Worm (Caenorhabditis elegans) whole organism, early embryonic: ENCODE measurements around the gene srx-102.

Source experiments
- B0310.2 ChIP-seq: sonication (generic microtip); optimal IDR thresholded peaks from 2 replicates; lab custom pipeline; 2016; ENCODE audit warnings: mild to moderate bottlenecking, missing genetic modification characterization, missing compliant biosample characterization
- F13C5.2 ChIP-seq: sonication (generic microtip); optimal IDR thresholded peaks from 2 replicates; lab custom pipeline; 2017; ENCODE audit warnings: mild to moderate bottlenecking, missing genetic modification characterization, inconsistent platforms, missing compliant biosample characterization
- aly-1 ChIP-seq: sonication (generic microtip); optimal IDR thresholded peaks from 2 replicates; lab custom pipeline; 2016; ENCODE audit warnings: missing genetic modification characterization, missing compliant biosample characterization
- ama-1 ChIP-seq: fragments of 150-350 bp; optimal IDR thresholded peaks from 2 replicates; lab custom pipeline; 2014
- ceh-13 ChIP-seq: fragments of 200-800 bp; sonication (Bioruptor generic); optimal IDR thresholded peaks from 2 replicates; lab custom pipeline; 2018; ENCODE audit warnings: mild to moderate bottlenecking, missing genetic modification characterization, missing compliant biosample characterization
- ceh-36 ChIP-seq: sonication (generic microtip); optimal IDR thresholded peaks from 2 replicates; lab custom pipeline; 2016; ENCODE audit warnings: missing genetic modification characterization, inconsistent platforms, missing compliant biosample characterization
- ets-7 ChIP-seq: sonication (generic microtip); optimal IDR thresholded peaks from 2 replicates; lab custom pipeline; 2016; ENCODE audit warnings: missing genotype, missing genetic modification characterization, missing compliant biosample characterization
- flt-1 ChIP-seq: fragments of 200-800 bp; sonication (Bioruptor generic); IDR thresholded peaks from 2 replicates; pipeline ENCODE4 v1.3.6; 2022; ENCODE audit warnings: missing genetic modification characterization, missing compliant biosample characterization
- hmbx-1 ChIP-seq: sonication (generic microtip); optimal IDR thresholded peaks from 2 replicates; lab custom pipeline; 2016; ENCODE audit warnings: mild to moderate bottlenecking, missing genetic modification characterization, missing compliant biosample characterization
- hmg-4 ChIP-seq: fragments of 200-800 bp; sonication (Bioruptor generic); optimal IDR thresholded peaks from 2 replicates; lab custom pipeline; 2018; ENCODE audit warnings: mild to moderate bottlenecking, missing genetic modification characterization, missing compliant biosample characterization
- hnd-1 ChIP-seq: sonication (generic microtip); optimal IDR thresholded peaks from 2 replicates; lab custom pipeline; 2016; ENCODE audit warnings: missing genetic modification characterization, missing compliant biosample characterization
- pes-1 ChIP-seq: fragments of 200-800 bp; sonication (Bioruptor generic); IDR thresholded peaks from 2 replicates; pipeline ENCODE4 v1.3.6; 2022; ENCODE audit warnings: missing genetic modification reagents, missing genetic modification characterization, missing compliant biosample characterization
- scrt-1 ChIP-seq: fragments of 200-800 bp; sonication (Bioruptor generic); IDR thresholded peaks from 2 replicates; pipeline ENCODE4 v1.3.6; 2022; ENCODE audit warnings: missing genetic modification characterization, missing compliant biosample characterization
- sea-1 ChIP-seq: fragments of 200-800 bp; sonication (Bioruptor generic); conservative IDR thresholded peaks from 2 replicates; pipeline ENCODE4 v1.3.6; 2022; ENCODE audit warnings: missing genetic modification characterization, missing compliant biosample characterization
- tbx-11 ChIP-seq: fragments of 200-800 bp; sonication (Bioruptor generic); IDR thresholded peaks from 2 replicates; pipeline ENCODE4 v1.3.6; 2022; ENCODE audit warnings: missing genetic modification characterization, missing compliant biosample characterization
- tbx-37 ChIP-seq: fragments of 200-800 bp; sonication (Bioruptor generic); conservative IDR thresholded peaks from 2 replicates; pipeline ENCODE4 v1.3.6; 2022; ENCODE audit warnings: missing genetic modification reagents, missing genetic modification characterization, missing compliant biosample characterization
- tra-4 ChIP-seq: sonication (generic microtip); optimal IDR thresholded peaks from 2 replicates; lab custom pipeline; 2017; ENCODE audit warnings: missing genetic modification characterization, missing compliant biosample characterization

The srx-102 gene

ce11 chrII:3690646-3691045, 3.9 kb downstream of the srx-102 start, which contains the start of gene srx-101:
Gene srx-101 (minus strand): TSS chrII:3690746.
- TF ChIP-seq ama-1 (lab: Kevin White, UChicago) (no peak), scrt-1 (no peak), sea-1 (no peak), aly-1 (tag; lab: Kevin White, UChicago) (no peak)

ce11 chrII:3688333-3688732, 6.2 kb downstream of the srx-102 start, which contains the start of gene ifas-1:
Gene ifas-1 (minus strand): TSS chrII:3688719.
- TF ChIP-seq ets-7 (tag; lab: Kevin White, UChicago) (no peak), flt-1 (GFP tag; lab: Robert Waterston, UW) (no peak), sea-1 (no peak), hnd-1 (no peak), pes-1 (GFP tag; lab: Robert Waterston, UW) (no peak)

- no peak for TF ChIP-seq hmg-4 (GFP tag; lab: Kevin White, UChicago)
- no peak for TF ChIP-seq sea-1
- no peak for TF ChIP-seq pes-1 (GFP tag; lab: Robert Waterston, UW)
- TF ChIP-seq hmbx-1 (tag; lab: Kevin White, UChicago): no peak
- no peak for TF ChIP-seq ets-7 (tag; lab: Kevin White, UChicago)
- no peak for TF ChIP-seq scrt-1
- no peak for TF ChIP-seq hnd-1
These were observed 10.0 kb downstream of the srx-102 start for ce11 chrII:3684487-3685067.

- TF ChIP-seq pes-1 (GFP tag; lab: Robert Waterston, UW) (no peak), hmbx-1 (tag; lab: Kevin White, UChicago) (no peak), F13C5.2 (tag; lab: Kevin White, UChicago) (no peak), hmg-4 (GFP tag; lab: Kevin White, UChicago) (no peak), tbx-11 (no peak), ets-7 (tag; lab: Kevin White, UChicago) (no peak), tra-4 (tag; lab: Kevin White, UChicago) (no peak), sea-1 (no peak), B0310.2 (tag; lab: Kevin White, UChicago) (no peak), scrt-1 (no peak), hnd-1 (no peak), ceh-36 (no peak), tbx-37 (no peak), aly-1 (tag; lab: Kevin White, UChicago) (no peak), flt-1 (GFP tag; lab: Robert Waterston, UW) (no peak)
These were observed 11.8 kb downstream of the srx-102 start, which contains the start of gene F19B10.1 for ce11 chrII:3682770-3683234. Gene F19B10.1 (plus strand): TSS chrII:3683184.

- TF ChIP-seq flt-1 (GFP tag; lab: Robert Waterston, UW) (no peak), hmbx-1 (tag; lab: Kevin White, UChicago) (no peak), ets-7 (tag; lab: Kevin White, UChicago) (no peak), tbx-37 (no peak), ama-1 (lab: Kevin White, UChicago) (no peak), B0310.2 (tag; lab: Kevin White, UChicago) (no peak), aly-1 (tag; lab: Kevin White, UChicago) (no peak), tra-4 (tag; lab: Kevin White, UChicago) (no peak), hnd-1 (no peak), hmg-4 (GFP tag; lab: Kevin White, UChicago) (no peak), ceh-13 (GFP tag; lab: Kevin White, UChicago) (no peak), ceh-36 (no peak), F13C5.2 (tag; lab: Kevin White, UChicago) (no peak)
These were observed 13.0 kb downstream of the srx-102 start, which contains the start of gene F19B10.10 for ce11 chrII:3681365-3682083. Gene F19B10.10 (minus strand): TSS chrII:3681415.

ce11 chrII:3680366-3680765, 14.2 kb downstream of the srx-102 start:
- no peak for TF ChIP-seq ama-1 (lab: Kevin White, UChicago)
- no peak for TF ChIP-seq ets-7 (tag; lab: Kevin White, UChicago)
- TF ChIP-seq ceh-36: no peak
- TF ChIP-seq tbx-37: no peak
- no peak for TF ChIP-seq flt-1 (GFP tag; lab: Robert Waterston, UW)
- TF ChIP-seq hmbx-1 (tag; lab: Kevin White, UChicago): no peak
- no peak for TF ChIP-seq aly-1 (tag; lab: Kevin White, UChicago)
- no peak for TF ChIP-seq ceh-13 (GFP tag; lab: Kevin White, UChicago)
- no peak for TF ChIP-seq hmg-4 (GFP tag; lab: Kevin White, UChicago)
- no peak for TF ChIP-seq hnd-1
- TF ChIP-seq tra-4 (tag; lab: Kevin White, UChicago): no peak

ce11 chrII:3678978-3679377, 15.6 kb downstream of the srx-102 start:
- TF ChIP-seq hnd-1: no peak
- TF ChIP-seq aly-1 (tag; lab: Kevin White, UChicago): no peak
- no peak for TF ChIP-seq pes-1 (GFP tag; lab: Robert Waterston, UW)
- no peak for TF ChIP-seq tra-4 (tag; lab: Kevin White, UChicago)
- TF ChIP-seq hmbx-1 (tag; lab: Kevin White, UChicago): no peak
- no peak for TF ChIP-seq ceh-36
- no peak for TF ChIP-seq ets-7 (tag; lab: Kevin White, UChicago)
- TF ChIP-seq scrt-1: no peak
- no peak for TF ChIP-seq ama-1 (lab: Kevin White, UChicago)
- TF ChIP-seq B0310.2 (tag; lab: Kevin White, UChicago): no peak
- TF ChIP-seq flt-1 (GFP tag; lab: Robert Waterston, UW): no peak
